Fruit fly (Drosophila melanogaster) whole organism, embryonic: ENCODE measurements around the gene Pep.

ENCODE experiments used
- Adf1 ChIP-seq: fragments of 200-800 bp; sonication (Bioruptor generic); IDR thresholded peaks from 2 replicates; pipeline ENCODE4 v1.3.6; 2022; ENCODE audit warnings: missing biosample characterization, missing genetic modification characterization
- Antp ChIP-seq: fragments of 200-800 bp; sonication (Bioruptor generic); optimal IDR thresholded peaks from 3 replicates; lab custom pipeline; 2016; ENCODE audit warnings: missing biosample characterization, missing genetic modification characterization
- Atf-2 ChIP-seq: fragments of 200-800 bp; sonication (Bioruptor generic); optimal IDR thresholded peaks from 2 replicates; lab custom pipeline; 2016; ENCODE audit warnings: missing biosample characterization, missing genetic modification characterization
- B-H2 ChIP-seq: fragments of 200-800 bp; sonication (Bioruptor generic); optimal IDR thresholded peaks from 2 replicates; lab custom pipeline; 2018; ENCODE audit warnings: missing biosample characterization, mild to moderate bottlenecking, missing genetic modification characterization
- CG10462 ChIP-seq: fragments of 200-800 bp; sonication (Bioruptor generic); optimal IDR thresholded peaks from 2 replicates; lab custom pipeline; 2016; ENCODE audit warnings: missing biosample characterization, missing genetic modification characterization
- CG12299 ChIP-seq: fragments of 200-800 bp; sonication (Bioruptor generic); optimal IDR thresholded peaks from 2 replicates; lab custom pipeline; 2018; ENCODE audit warnings: missing biosample characterization, mild to moderate bottlenecking, missing genetic modification characterization
- CG12769 ChIP-seq: fragments of 200-800 bp; sonication (Bioruptor generic); optimal IDR thresholded peaks from 2 replicates; lab custom pipeline; 2019; ENCODE audit warnings: missing biosample characterization, mild to moderate bottlenecking, missing genetic modification characterization, moderate library complexity
- CG13296 ChIP-seq: fragments of 200-800 bp; sonication (Bioruptor generic); optimal IDR thresholded peaks from 3 replicates; lab custom pipeline; 2018; ENCODE audit warnings: missing biosample characterization, mild to moderate bottlenecking, missing genetic modification characterization
- CG1603 ChIP-seq: fragments of 200-800 bp; sonication (Bioruptor generic); optimal IDR thresholded peaks from 2 replicates; lab custom pipeline; 2019; ENCODE audit warnings: missing biosample characterization, mild to moderate bottlenecking, missing genetic modification characterization, moderate library complexity
- CG17802 ChIP-seq: fragments of 200-800 bp; sonication (Bioruptor generic); optimal IDR thresholded peaks from 2 replicates; lab custom pipeline; 2018; ENCODE audit warnings: missing biosample characterization, mild to moderate bottlenecking, missing genetic modification characterization, moderate library complexity
- CG18011 ChIP-seq: fragments of 200-800 bp; sonication (Bioruptor generic); optimal IDR thresholded peaks from 2 replicates; lab custom pipeline; 2017; ENCODE audit warnings: missing biosample characterization, missing genetic modification characterization, mild to moderate bottlenecking, moderate library complexity, missing genotype
- CG1832 ChIP-seq: fragments of 200-800 bp; sonication (Bioruptor generic); optimal IDR thresholded peaks from 2 replicates; lab custom pipeline; 2017; ENCODE audit warnings: missing biosample characterization, mild to moderate bottlenecking, missing genetic modification characterization, inconsistent platforms
- CG18764 ChIP-seq: fragments of 200-800 bp; sonication (Bioruptor generic); optimal IDR thresholded peaks from 3 replicates; lab custom pipeline; 2016; ENCODE audit warnings: missing biosample characterization, missing genetic modification characterization
- CG3065 ChIP-seq: fragments of 200-800 bp; sonication (Bioruptor generic); optimal IDR thresholded peaks from 2 replicates; lab custom pipeline; 2016; ENCODE audit warnings: missing biosample characterization, missing genetic modification characterization
- CG31365 ChIP-seq: fragments of 200-800 bp; sonication (Bioruptor generic); optimal IDR thresholded peaks from 2 replicates; lab custom pipeline; 2018; ENCODE audit warnings: missing biosample characterization, mild to moderate bottlenecking, missing genetic modification characterization
- CG3407 ChIP-seq: fragments of 200-800 bp; sonication (Bioruptor generic); optimal IDR thresholded peaks from 2 replicates; lab custom pipeline; 2018; ENCODE audit warnings: missing biosample characterization, mild to moderate bottlenecking, missing genetic modification characterization
- CG43689 ChIP-seq: fragments of 200-800 bp; sonication (Bioruptor generic); IDR thresholded peaks from 2 replicates; pipeline ENCODE4 v1.3.6; 2022; ENCODE audit warnings: missing biosample characterization, missing genetic modification characterization
- CG7357 ChIP-seq: fragments of 200-800 bp; sonication (Bioruptor generic); IDR thresholded peaks from 3 replicates; pipeline ENCODE4 v1.3.6; 2022; ENCODE audit warnings: missing biosample characterization, missing genetic modification characterization
- CG7928 ChIP-seq: fragments of 200-800 bp; sonication (Bioruptor generic); optimal IDR thresholded peaks from 2 replicates; lab custom pipeline; 2017; ENCODE audit warnings: missing biosample characterization, mild to moderate bottlenecking, missing genetic modification characterization
- CG8478 ChIP-seq: fragments of >200 bp; optimal IDR thresholded peaks from 2 replicates; lab custom pipeline; 2018
- CG9817 ChIP-seq: fragments of 200-800 bp; sonication (Bioruptor generic); optimal IDR thresholded peaks from 2 replicates; lab custom pipeline; 2018; ENCODE audit warnings: missing biosample characterization, mild to moderate bottlenecking, missing genetic modification characterization, moderate library complexity
- D19B ChIP-seq: fragments of 200-800 bp; sonication (Bioruptor generic); optimal IDR thresholded peaks from 2 replicates; lab custom pipeline; 2017; ENCODE audit warnings: missing biosample characterization, mild to moderate bottlenecking, missing genetic modification characterization
- Dip3 ChIP-seq: fragments of 200-800 bp; sonication (Bioruptor generic); optimal IDR thresholded peaks from 3 replicates; lab custom pipeline; 2016; ENCODE audit warnings: missing biosample characterization, missing genetic modification characterization
- Dp ChIP-seq: fragments of 200-800 bp; sonication (Bioruptor generic); optimal IDR thresholded peaks from 2 replicates; lab custom pipeline; 2018; ENCODE audit warnings: missing biosample characterization, mild to moderate bottlenecking, missing genetic modification characterization, moderate library complexity
- E2f2 ChIP-seq: fragments of 200-800 bp; sonication (Bioruptor generic); IDR thresholded peaks from 2 replicates; pipeline ENCODE4 v1.3.6; 2022; ENCODE audit warnings: missing biosample characterization, missing genetic modification characterization
- Fer1 ChIP-seq: fragments of 200-800 bp; sonication (Bioruptor generic); optimal IDR thresholded peaks from 2 replicates; lab custom pipeline; 2017; ENCODE audit warnings: missing biosample characterization, mild to moderate bottlenecking, missing genetic modification characterization
- Hmr ChIP-seq: fragments of 200-800 bp; sonication (Bioruptor generic); optimal IDR thresholded peaks from 3 replicates; lab custom pipeline; 2017; ENCODE audit warnings: mild to moderate bottlenecking, missing biosample characterization, missing genetic modification reagents, missing genetic modification characterization
- Hr39 ChIP-seq: fragments of >200 bp; optimal IDR thresholded peaks from 2 replicates; lab custom pipeline; 2017
- MBD-R2 ChIP-seq: fragments of 200-800 bp; sonication (Bioruptor generic); IDR thresholded peaks from 2 replicates; pipeline ENCODE4 v1.3.6; 2022; ENCODE audit warnings: missing biosample characterization, missing genetic modification characterization
- Mad ChIP-seq: fragments of 200-800 bp; sonication (Bioruptor generic); optimal IDR thresholded peaks from 2 replicates; lab custom pipeline; 2016; ENCODE audit warnings: missing biosample characterization, missing genetic modification characterization
- Spps ChIP-seq: fragments of 200-800 bp; sonication (Bioruptor generic); optimal IDR thresholded peaks from 2 replicates; lab custom pipeline; 2018; ENCODE audit warnings: missing biosample characterization, mild to moderate bottlenecking, missing genetic modification characterization
- Stat92E ChIP-seq, 3 experiments: fragments of >200 bp in 2 of 3; fragments of 200-800 bp in 1 of 3; sonication (Bioruptor generic) in 1 of 3; optimal IDR thresholded peaks; 2 replicates each; lab custom pipeline; 2017 to 2019; ENCODE audit warnings: missing biosample characterization in 3 of 3, missing genetic modification characterization in 3 of 3, mild to moderate bottlenecking in 1 of 3, moderate library complexity in 1 of 3
- Xbp1 ChIP-seq: fragments of 200-800 bp; sonication (Bioruptor generic); optimal IDR thresholded peaks from 3 replicates; lab custom pipeline; 2016; ENCODE audit warnings: missing biosample characterization, mild to moderate bottlenecking, missing genetic modification characterization
- aop ChIP-seq: fragments of 200-800 bp; sonication (Bioruptor generic); IDR thresholded peaks from 2 replicates; pipeline ENCODE4 v1.3.6; 2022; ENCODE audit warnings: missing biosample characterization, missing genetic modification characterization
- ash1 ChIP-seq: fragments of 200-800 bp; sonication (Bioruptor generic); optimal IDR thresholded peaks from 2 replicates; lab custom pipeline; 2018; ENCODE audit warnings: missing biosample characterization, mild to moderate bottlenecking, missing genetic modification characterization
- ato ChIP-seq: fragments of 200-800 bp; sonication (Bioruptor generic); IDR thresholded peaks from 2 replicates; pipeline ENCODE4 v1.3.6; 2022; ENCODE audit warnings: missing biosample characterization, missing genetic modification characterization; ENCODE audit not compliant: partially characterized antibody
- da ChIP-seq: fragments of 200-800 bp; sonication (Bioruptor generic); optimal IDR thresholded peaks from 2 replicates; lab custom pipeline; 2016; ENCODE audit warnings: missing biosample characterization, missing genetic modification characterization
- dysf ChIP-seq: fragments of 200-800 bp; sonication (Bioruptor generic); IDR thresholded peaks from 3 replicates; pipeline ENCODE4 v1.3.6; 2022; ENCODE audit warnings: missing biosample characterization, missing genetic modification characterization
- emc ChIP-seq: fragments of 200-800 bp; sonication (Bioruptor generic); optimal IDR thresholded peaks from 2 replicates; lab custom pipeline; 2016; ENCODE audit warnings: missing biosample characterization, missing genetic modification characterization
- fd3F ChIP-seq: fragments of 200-800 bp; sonication (Bioruptor generic); optimal IDR thresholded peaks from 2 replicates; lab custom pipeline; 2018; ENCODE audit warnings: missing biosample characterization, mild to moderate bottlenecking, missing genetic modification characterization, moderate library complexity
- ftz-f1 ChIP-seq: fragments of 200-800 bp; sonication (Bioruptor generic); optimal IDR thresholded peaks from 2 replicates; lab custom pipeline; 2016; ENCODE audit warnings: missing biosample characterization, missing genetic modification characterization
- gt ChIP-seq: fragments of 200-800 bp; sonication (Bioruptor generic); IDR thresholded peaks from 2 replicates; pipeline ENCODE4 v1.3.6; 2022; ENCODE audit warnings: missing biosample characterization, missing genetic modification characterization
- knrl ChIP-seq: fragments of 200-800 bp; sonication (Bioruptor generic); IDR thresholded peaks from 3 replicates; pipeline ENCODE4 v1.3.6; 2022; ENCODE audit warnings: missing biosample characterization, missing genetic modification characterization; ENCODE audit not compliant: partially characterized antibody
- phol ChIP-seq: fragments of 200-800 bp; sonication (Bioruptor generic); optimal IDR thresholded peaks from 3 replicates; lab custom pipeline; 2018; ENCODE audit warnings: missing biosample characterization, mild to moderate bottlenecking, missing genetic modification characterization, moderate library complexity
- psq ChIP-seq: fragments of 200-800 bp; sonication (Bioruptor generic); optimal IDR thresholded peaks from 2 replicates; lab custom pipeline; 2017; ENCODE audit warnings: missing biosample characterization, missing genetic modification characterization
- scrt ChIP-seq: fragments of 200-800 bp; sonication (Bioruptor generic); optimal IDR thresholded peaks from 2 replicates; lab custom pipeline; 2018; ENCODE audit warnings: missing biosample characterization, mild to moderate bottlenecking, missing genetic modification characterization, moderate library complexity
- tup ChIP-seq: fragments of 200-800 bp; sonication (Bioruptor generic); optimal IDR thresholded peaks from 2 replicates; lab custom pipeline; 2016; ENCODE audit warnings: missing biosample characterization, mild to moderate bottlenecking, missing genetic modification characterization, moderate library complexity
- twi ChIP-seq: fragments of 200-800 bp; optimal IDR thresholded peaks from 2 replicates; lab custom pipeline; 2019; ENCODE audit warnings: missing biosample characterization, mild to moderate bottlenecking, missing genetic modification characterization, moderate library complexity

The Pep gene

DNA sequence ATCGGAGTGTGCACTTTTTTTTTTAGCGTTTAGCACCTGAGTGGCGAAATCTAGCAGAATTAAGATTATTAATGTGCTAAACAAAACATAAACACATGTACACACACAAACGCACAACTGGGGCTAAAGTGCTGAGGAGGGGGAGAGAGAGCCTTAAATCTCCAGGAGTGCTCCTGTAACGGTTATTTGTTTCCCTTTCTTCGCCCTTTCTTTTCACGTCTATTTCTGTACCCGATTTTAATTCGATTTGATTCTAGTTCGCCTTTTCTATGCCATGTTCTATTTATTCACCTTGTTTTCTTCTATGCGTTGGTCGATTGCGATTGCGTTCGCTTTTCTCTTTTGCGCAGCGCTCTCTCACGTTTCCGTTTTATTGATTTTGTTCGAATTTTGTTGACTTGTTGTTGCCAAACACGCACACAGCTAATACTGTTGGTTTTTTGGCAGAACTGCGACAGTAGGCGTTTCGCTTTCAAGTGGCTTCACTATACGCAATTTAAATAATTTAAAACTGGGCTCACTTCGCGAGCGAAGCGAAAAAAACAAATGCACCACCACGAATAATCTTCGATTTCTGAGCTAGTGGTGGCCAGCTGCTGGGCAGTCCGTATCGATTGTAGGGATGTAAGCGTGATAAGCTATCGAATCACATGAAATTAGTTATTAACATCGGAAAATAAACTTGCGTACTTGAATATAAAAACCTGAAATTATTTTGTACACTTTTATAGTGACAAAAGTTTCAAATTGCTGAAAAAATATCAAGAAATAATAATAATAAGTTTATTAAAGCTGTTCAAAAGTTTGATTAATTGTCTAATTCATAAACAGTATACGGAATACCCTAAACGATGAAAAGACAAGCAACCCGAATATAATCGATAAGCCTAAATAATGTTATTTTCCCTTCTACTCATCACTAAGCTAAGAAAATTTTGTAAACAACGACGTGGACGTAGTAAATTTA, 9.1 kb upstream of the Pep start, which contains the start of the genes Krn, Ndfip and CG7484 (continued):
- TF ChIP-seq ato (GFP tag; lab: Robert Waterston, UW) (peak; percentile 27; the same call in 1 of the 2 replicates), E2f2 (GFP tag; lab: Robert Waterston, UW) (peak; percentile 62), Antp (GFP tag; lab: Kevin White, UChicago) (peak; percentile 77), CG9817 (peak; percentile 95), CG12299 (tag; lab: Kevin White, UChicago) (peak; percentile 83), Mad (GFP tag; lab: Kevin White, UChicago) (peak; percentile 80), CG31365 (tag; lab: Kevin White, UChicago) (peak; percentile 30), CG10462 (GFP tag; lab: Kevin White, UChicago) (peak; percentile 79), Adf1 (GFP tag; lab: Robert Waterston, UW) (peak; percentile 47; the same call in 1 of the 2 replicates), Dip3 (GFP tag; lab: Kevin White, UChicago) (peak; percentile 80), Fer1 (GFP tag; lab: Kevin White, UChicago) (peak; percentile 81), Atf-2 (GFP tag; lab: Kevin White, UChicago) (peak; percentile 71), Dp (peak; percentile 15), CG17802 (tag; lab: Kevin White, UChicago) (peak; percentile 65), CG1603 (tag; lab: Kevin White, UChicago) (peak; percentile 60), CG13296 (peak; percentile 80), Xbp1 (GFP tag; lab: Kevin White, UChicago) (peak; percentile 92), CG12769 (tag; lab: Kevin White, UChicago) (peak; percentile 72), phol (tag; lab: Kevin White, UChicago) (peak; percentile 92), psq (peak; percentile 73), Hr39 (no peak), knrl (peak; percentile 99), CG3065 (GFP tag; lab: Kevin White, UChicago) (peak; percentile 72), ash1 (GFP tag; lab: Kevin White, UChicago) (no peak), ftz-f1 (GFP tag; lab: Kevin White, UChicago) (no peak), MBD-R2 (peak; percentile 71), CG18011 (GFP tag; lab: Kevin White, UChicago) (peak; percentile 53), emc (GFP tag; lab: Kevin White, UChicago) (peak; percentile 70), fd3F (GFP tag; lab: Kevin White, UChicago) (peak; percentile 86), tup (peak; percentile 65), CG8478 (no peak), D19B (GFP tag; lab: Kevin White, UChicago) (peak; percentile 67), CG1832 (GFP tag; lab: Kevin White, UChicago) (no peak), twi (tag; lab: Kevin White, UChicago) (peak; percentile 87), CG18764 (GFP tag; lab: Kevin White, UChicago) (peak; percentile 76), scrt (peak; percentile 39), CG3407 (GFP tag; lab: Kevin White, UChicago) (peak; percentile 65), CG43689 (0 out of 2 replicates have a peak, but pooled peaks have one; percentile 16), gt (GFP tag; lab: Robert Waterston, UW) (peak; percentile 61; the same call in 1 of the 2 replicates), Stat92E (GFP tag; optimal IDR thresholded peaks at IDR 0.05; lab: Kevin White, UChicago) (peak in 1 of 3 experiments; percentile 36), CG7928 (GFP tag; lab: Kevin White, UChicago) (peak; percentile 55), da (GFP tag; lab: Kevin White, UChicago) (peak; percentile 22), Hmr (GFP tag; lab: Kevin White, UChicago) (peak; percentile 88), dysf (GFP tag; lab: Robert Waterston, UW) (peak; percentile 90), CG7357 (peak; percentile 67; the same call in 2 of the 3 replicates), Spps (tag; lab: Kevin White, UChicago) (peak; percentile 61), aop (no peak), B-H2 (peak; percentile 90)
